Worm (Caenorhabditis elegans) whole organism, L4 larva: ENCODE data around the gene nhr-246.

Source experiments
- ama-1 ChIP-seq: fragments of 150-350 bp; optimal IDR thresholded peaks from 2 replicates; lab custom pipeline; 2014; ENCODE audit warnings: inconsistent platforms, mixed read lengths
- hif-1 ChIP-seq, 2 experiments: sonication (generic microtip); optimal IDR thresholded peaks; 2 replicates each; lab custom pipeline; 2016 to 2017; ENCODE audit warnings: missing compliant biosample characterization in 2 of 2, missing genetic modification characterization in 2 of 2, missing genetic modification reagents in 2 of 2, missing genotype in 2 of 2, mild to moderate bottlenecking in 1 of 2
- pha-4 ChIP-seq, 2 experiments: fragments of 150-350 bp in 1 of 2; fragments of 200-800 bp in 1 of 2; sonication (Bioruptor generic) in 1 of 2; IDR thresholded peaks in 1 of 2; optimal IDR thresholded peaks in 1 of 2; 2 replicates each; pipeline versions ENCODE4 v1.3.6 to Lab custom; 2014 to 2022; ENCODE audit warnings: missing genetic modification characterization in 2 of 2, missing genetic modification reagents in 2 of 2, missing biosample characterization in 1 of 2, missing compliant biosample characterization in 1 of 2

ce11 chrV:15367770-15368169, 51.5 kb downstream of the nhr-246 start:
- TF ChIP-seq ama-1 (lab: Kevin White, UChicago) (no peak), hif-1 (tag; optimal IDR thresholded peaks at IDR 0.05; lab: Kevin White, UChicago) (no peak), pha-4 (GFP tag; IDR thresholded peaks at IDR 0.05; lab: Robert Waterston, UW) (no peak), pha-4 (tag; optimal IDR thresholded peaks at IDR 0.05; lab: Kevin White, UChicago) (no peak)
